Worm (Caenorhabditis elegans): ENCODE data around the gene eak-3.

- TF ChIP-seq lin-35 (GFP tag; optimal IDR thresholded peaks at IDR 0.05) (no peak), pha-4 (tag; optimal IDR thresholded peaks at IDR 0.05) (no peak), madf-10 (tag; optimal IDR thresholded peaks at IDR 0.05) (no peak), nhr-179 (tag; optimal IDR thresholded peaks at IDR 0.05) (no peak), ama-1 (optimal IDR thresholded peaks at IDR 0.05) (no peak), ama-1 (GFP tag; optimal IDR thresholded peaks at IDR 0.05) (no peak), unc-62 (GFP tag; optimal IDR thresholded peaks at IDR 0.05) (no peak), rcor-1 (GFP tag; IDR thresholded peaks at IDR 0.05) (no peak), aptf-2 (GFP tag; conservative IDR thresholded peaks at IDR 0.05) (no peak)
Observed at ce11 chrIII:1147863-1148262, 28.5 kb downstream of the eak-3 start.
